Fruit fly (Drosophila melanogaster): ENCODE data around the gene CG9801.

CG9801 gene

DNA sequence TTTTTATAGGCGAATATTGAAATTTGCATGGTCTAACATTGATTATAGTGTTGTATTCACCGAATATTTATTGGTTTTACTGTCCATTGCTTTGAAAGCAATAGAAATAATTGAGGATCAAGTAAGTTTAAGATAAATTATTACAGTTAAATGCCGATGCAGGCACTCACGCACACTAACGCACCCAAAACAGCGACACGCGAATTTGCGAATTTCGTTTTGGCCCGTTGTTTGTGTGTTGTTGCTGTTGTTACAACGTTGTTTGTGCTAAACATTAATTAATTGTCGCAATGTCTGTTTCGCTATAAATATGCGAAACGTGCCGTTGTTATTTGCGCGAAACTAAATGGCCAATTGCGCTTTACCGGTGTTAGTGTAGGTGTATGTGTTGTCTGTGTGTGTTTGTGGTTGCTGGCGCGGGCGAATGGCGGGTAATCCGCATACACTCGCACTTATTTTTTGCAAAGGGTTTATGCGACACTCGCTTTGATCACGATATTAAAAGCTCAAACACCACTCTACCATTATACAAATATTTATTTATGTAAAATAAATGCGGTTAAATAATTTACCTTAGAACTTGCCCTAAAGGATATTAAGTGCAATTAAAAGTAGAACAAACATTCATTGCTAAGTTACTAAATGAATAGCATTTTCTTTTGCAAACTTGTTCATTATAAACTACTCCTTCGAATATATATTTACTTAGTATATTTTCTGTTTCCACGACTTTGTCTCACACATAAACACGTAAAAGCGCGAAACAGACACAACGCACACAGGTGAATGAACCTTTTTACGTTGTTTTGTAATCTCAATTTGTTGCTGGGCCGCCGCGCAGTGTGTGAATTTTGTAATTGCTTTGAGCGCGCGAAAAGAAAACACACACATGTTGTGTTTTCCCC, 648 bp upstream of the CG9801 start:
- TF ChIP-seq Blimp-1 (GFP tag; optimal IDR thresholded peaks at IDR 0.05) (peak; percentile 66), Eip93F (GFP tag; optimal IDR thresholded peaks at IDR 0.05) (peak; percentile 59), CG10669 (GFP tag; optimal IDR thresholded peaks at IDR 0.05) (peak; percentile 57), Gug (GFP tag; IDR thresholded peaks at IDR 0.05) (peak; percentile 50), CG31627 (GFP tag; optimal IDR thresholded peaks at IDR 0.05) (peak; percentile 79), CG15336 (GFP tag; IDR thresholded peaks at IDR 0.05) (peak; percentile 88), CG32006 (GFP tag; optimal IDR thresholded peaks at IDR 0.05) (peak; percentile 89), dsx (GFP tag; optimal IDR thresholded peaks at IDR 0.05; ENCODE audit: poor library complexity, severe bottlenecking) (peak; percentile 72), CG6854 (GFP tag; optimal IDR thresholded peaks at IDR 0.05) (peak; percentile 33), Sox15 (GFP tag; optimal IDR thresholded peaks at IDR 0.05) (peak; percentile 71), OdsH (GFP tag; optimal IDR thresholded peaks at IDR 0.05) (peak; percentile 86), Eip78C (GFP tag) (peak; percentile 96), CG6163 (GFP tag; IDR thresholded peaks at IDR 0.05) (peak; percentile 76), vri (GFP tag; optimal IDR thresholded peaks at IDR 0.05) (peak; percentile 70), salr (GFP tag; optimal IDR thresholded peaks at IDR 0.05) (peak; percentile 1 to 80), Hr39 (GFP tag; optimal IDR thresholded peaks at IDR 0.05) (peak; percentile 74), CG4318 (GFP tag; optimal IDR thresholded peaks at IDR 0.05) (peak; percentile 67), CG8319 (GFP tag; optimal IDR thresholded peaks at IDR 0.05) (peak; percentile 71), Hr4 (GFP tag; optimal IDR thresholded peaks at IDR 0.05) (peak; percentile 80), CG34406 (GFP tag; optimal IDR thresholded peaks at IDR 0.05) (peak; percentile 88), topi (GFP tag; optimal IDR thresholded peaks at IDR 0.05) (peak; percentile 87), esn (GFP tag; optimal IDR thresholded peaks at IDR 0.05) (peak; percentile 90), CG3032 (tag; optimal IDR thresholded peaks at IDR 0.05) (peak; percentile 77), Smox (GFP tag; optimal IDR thresholded peaks at IDR 0.05) (peak; percentile 88), Ets21C (GFP tag; optimal IDR thresholded peaks at IDR 0.05) (peak; percentile 60), eg (GFP tag; IDR thresholded peaks at IDR 0.05) (peak; percentile 86), CG6808 (GFP tag; optimal IDR thresholded peaks at IDR 0.05) (peak; percentile 75), CG8632 (GFP tag; optimal IDR thresholded peaks at IDR 0.05) (peak; percentile 84), CG8119 (GFP tag; IDR thresholded peaks at IDR 0.05) (peak; percentile 81), CG11902 (GFP tag; optimal IDR thresholded peaks at IDR 0.05) (peak; percentile 52), Sox14 (GFP tag; optimal IDR thresholded peaks at IDR 0.05) (peak; percentile 75), Hr38 (GFP tag; optimal IDR thresholded peaks at IDR 0.05) (no peak), pdm3 (GFP tag; optimal IDR thresholded peaks at IDR 0.05) (peak; percentile 85), dac (GFP tag; optimal IDR thresholded peaks at IDR 0.05) (peak; percentile 73), CG11762 (GFP tag; optimal IDR thresholded peaks at IDR 0.05; ENCODE audit: insufficient read depth) (peak; percentile 68), Met (GFP tag; optimal IDR thresholded peaks at IDR 0.05) (peak; percentile 87), Eip75B (GFP tag; optimal IDR thresholded peaks at IDR 0.05) (peak; percentile 77), CG6276 (GFP tag; optimal IDR thresholded peaks at IDR 0.05) (peak; percentile 85), CG1621 (tag; optimal IDR thresholded peaks at IDR 0.05) (no peak), acj6 (GFP tag; optimal IDR thresholded peaks at IDR 0.05) (peak; percentile 85), Sox102F (GFP tag; optimal IDR thresholded peaks at IDR 0.05) (peak; percentile 86), Ets96B (tag; optimal IDR thresholded peaks at IDR 0.05) (peak; percentile 64), CG10631 (GFP tag; optimal IDR thresholded peaks at IDR 0.05) (peak; percentile 72), CG3919 (GFP tag; optimal IDR thresholded peaks at IDR 0.05) (peak; percentile 75), CG7368 (GFP tag; optimal IDR thresholded peaks at IDR 0.05) (peak; percentile 69), CG6792 (GFP tag; optimal IDR thresholded peaks at IDR 0.05) (peak; percentile 77), CG11294 (GFP tag; IDR thresholded peaks at IDR 0.05) (peak; percentile 57; the same call in 1 of the 2 replicates), Lpt (GFP tag; optimal IDR thresholded peaks at IDR 0.05) (peak; percentile 69), fkh (GFP tag; optimal IDR thresholded peaks at IDR 0.05) (no peak), fd59A (GFP tag; optimal IDR thresholded peaks at IDR 0.05) (peak; percentile 63)
